Fruit fly (Drosophila melanogaster) whole organism, embryonic: Measurements from ENCODE around the gene Gss1.

Experiments used
- Adf1 ChIP-seq: fragments of 200-800 bp; sonication (Bioruptor generic); IDR thresholded peaks from 2 replicates; pipeline ENCODE4 v1.3.6; 2022; ENCODE audit warnings: missing biosample characterization, missing genetic modification characterization
- Awh ChIP-seq: fragments of 200-800 bp; sonication (Bioruptor generic); IDR thresholded peaks from 2 replicates; pipeline ENCODE4, ENCODE4 v1.3.6; 2022; ENCODE audit warnings: missing biosample characterization, missing genetic modification characterization
- Bteb2 ChIP-seq: fragments of 200-800 bp; sonication (Bioruptor generic); optimal IDR thresholded peaks from 2 replicates; lab custom pipeline; 2016; ENCODE audit warnings: missing biosample characterization, missing genetic modification characterization
- CG10431 ChIP-seq: fragments of 200-800 bp; sonication (Bioruptor generic); optimal IDR thresholded peaks from 3 replicates; lab custom pipeline; 2018; ENCODE audit warnings: missing biosample characterization, mild to moderate bottlenecking, missing genetic modification characterization
- CG10462 ChIP-seq: fragments of 200-800 bp; sonication (Bioruptor generic); optimal IDR thresholded peaks from 2 replicates; lab custom pipeline; 2016; ENCODE audit warnings: missing biosample characterization, missing genetic modification characterization
- CG12659 ChIP-seq: fragments of 200-800 bp; sonication (Bioruptor generic); optimal IDR thresholded peaks from 3 replicates; lab custom pipeline; 2017; ENCODE audit warnings: mild to moderate bottlenecking, missing biosample characterization, missing genetic modification reagents, missing genetic modification characterization
- CG13775 ChIP-seq: fragments of 200-800 bp; sonication (Bioruptor generic); optimal IDR thresholded peaks from 3 replicates; lab custom pipeline; 2017; ENCODE audit warnings: missing biosample characterization, mild to moderate bottlenecking, missing genetic modification characterization
- CG14050 ChIP-seq: fragments of 200-800 bp; sonication (Bioruptor generic); IDR thresholded peaks from 3 replicates; pipeline ENCODE4 v1.3.6; 2022; ENCODE audit warnings: missing biosample characterization, missing genetic modification characterization
- CG15073 ChIP-seq: fragments of 200-800 bp; sonication (Bioruptor generic); optimal IDR thresholded peaks from 2 replicates; lab custom pipeline; 2016; ENCODE audit warnings: missing biosample characterization, missing genetic modification characterization
- CG1529 ChIP-seq: fragments of 200-800 bp; sonication (Bioruptor generic); optimal IDR thresholded peaks from 3 replicates; lab custom pipeline; 2018; ENCODE audit warnings: missing biosample characterization, missing genetic modification characterization
- CG16779 ChIP-seq: fragments of 200-800 bp; sonication (Bioruptor generic); IDR thresholded peaks from 2 replicates; pipeline ENCODE4 v1.3.6; 2022; ENCODE audit warnings: missing biosample characterization, missing genetic modification characterization
- CG1792 ChIP-seq: fragments of 200-800 bp; sonication (Bioruptor generic); optimal IDR thresholded peaks from 2 replicates; lab custom pipeline; 2016; ENCODE audit warnings: missing biosample characterization, missing genetic modification characterization
- CG18599 ChIP-seq: fragments of 200-800 bp; sonication (Bioruptor generic); optimal IDR thresholded peaks from 3 replicates; lab custom pipeline; 2017; ENCODE audit warnings: missing biosample characterization, missing genetic modification characterization, mild to moderate bottlenecking, moderate library complexity, missing genetic modification reagents
- CG2875 ChIP-seq: fragments of 200-800 bp; sonication (Bioruptor generic); optimal IDR thresholded peaks from 2 replicates; lab custom pipeline; 2017; ENCODE audit warnings: missing biosample characterization, mild to moderate bottlenecking, missing genetic modification characterization, missing genetic modification reagents
- CG34224 ChIP-seq: fragments of 200-800 bp; sonication (Bioruptor generic); IDR thresholded peaks from 3 replicates; pipeline ENCODE4 v1.3.6; 2022; ENCODE audit warnings: missing biosample characterization, missing genetic modification characterization; ENCODE audit not compliant: partially characterized antibody
- CG34376 ChIP-seq: fragments of 200-800 bp; sonication (Bioruptor generic); optimal IDR thresholded peaks from 2 replicates; lab custom pipeline; 2018; ENCODE audit warnings: missing biosample characterization, mild to moderate bottlenecking, missing genetic modification characterization
- CG43689 ChIP-seq: fragments of 200-800 bp; sonication (Bioruptor generic); IDR thresholded peaks from 2 replicates; pipeline ENCODE4 v1.3.6; 2022; ENCODE audit warnings: missing biosample characterization, missing genetic modification characterization
- CG5953 ChIP-seq: fragments of 200-800 bp; sonication (Bioruptor generic); IDR thresholded peaks from 2 replicates; pipeline ENCODE4 v1.3.6; 2022; ENCODE audit warnings: missing biosample characterization, missing genetic modification characterization
- CG6689 ChIP-seq: fragments of 200-800 bp; sonication (Bioruptor generic); IDR thresholded peaks from 2 replicates; pipeline ENCODE4 v1.3.6; 2022; ENCODE audit warnings: missing biosample characterization, missing genetic modification characterization
- CG6791 ChIP-seq: fragments of 200-800 bp; sonication (Bioruptor generic); IDR thresholded peaks from 3 replicates; pipeline ENCODE4 v1.3.6; 2022; ENCODE audit warnings: missing biosample characterization, missing genetic modification characterization; ENCODE audit not compliant: partially characterized antibody
- CG7556 ChIP-seq: fragments of 200-800 bp; sonication (Bioruptor generic); optimal IDR thresholded peaks from 2 replicates; lab custom pipeline; 2017; ENCODE audit warnings: missing biosample characterization, mild to moderate bottlenecking, missing genetic modification characterization
- CG7928 ChIP-seq: fragments of 200-800 bp; sonication (Bioruptor generic); optimal IDR thresholded peaks from 2 replicates; lab custom pipeline; 2017; ENCODE audit warnings: missing biosample characterization, mild to moderate bottlenecking, missing genetic modification characterization
- CG9215 ChIP-seq: fragments of 200-800 bp; sonication (Bioruptor generic); IDR thresholded peaks from 2 replicates; pipeline ENCODE4 v1.3.6; 2022; ENCODE audit warnings: missing biosample characterization, missing genetic modification characterization
- CG9727 ChIP-seq: fragments of 200-800 bp; sonication (Bioruptor generic); optimal IDR thresholded peaks from 3 replicates; lab custom pipeline; 2017; ENCODE audit warnings: missing biosample characterization, mild to moderate bottlenecking, missing genetic modification characterization
- CoRest ChIP-seq: fragments of 200-800 bp; sonication (Bioruptor generic); optimal IDR thresholded peaks from 3 replicates; lab custom pipeline; 2018; ENCODE audit warnings: missing biosample characterization, mild to moderate bottlenecking, missing genetic modification characterization, moderate library complexity
- HHEX ChIP-seq: fragments of 200-800 bp; sonication (Bioruptor generic); optimal IDR thresholded peaks from 3 replicates; lab custom pipeline; 2017; ENCODE audit warnings: missing biosample characterization, mild to moderate bottlenecking, missing genetic modification characterization, missing genetic modification reagents
- Lim3 ChIP-seq: fragments of 200-800 bp; sonication (Bioruptor generic); IDR thresholded peaks from 2 replicates; pipeline ENCODE4 v1.3.6; 2022; ENCODE audit warnings: missing biosample characterization, missing genetic modification characterization
- MTF-1 ChIP-seq: fragments of 200-800 bp; sonication (Bioruptor generic); optimal IDR thresholded peaks from 2 replicates; lab custom pipeline; 2018; ENCODE audit warnings: missing biosample characterization, mild to moderate bottlenecking, missing genetic modification characterization, borderline replicate concordance
- Med ChIP-seq: fragments of 200-800 bp; sonication (Bioruptor generic); peaks from one replicate; lab custom pipeline; 2016; ENCODE audit warnings: missing biosample characterization, missing genetic modification characterization, mild to moderate bottlenecking, inconsistent platforms, moderate library complexity
- NK7.1 ChIP-seq: fragments of 200-800 bp; sonication (Bioruptor generic); optimal IDR thresholded peaks from 3 replicates; lab custom pipeline; 2016; ENCODE audit warnings: missing biosample characterization, missing genetic modification characterization
- Nf-YC ChIP-seq: fragments of 200-800 bp; optimal IDR thresholded peaks from 3 replicates; lab custom pipeline; 2019; ENCODE audit warnings: missing biosample characterization, mild to moderate bottlenecking, missing genetic modification characterization, moderate library complexity
- Oli ChIP-seq: fragments of 200-800 bp; sonication (Bioruptor generic); optimal IDR thresholded peaks from 2 replicates; lab custom pipeline; 2018; ENCODE audit warnings: missing biosample characterization, mild to moderate bottlenecking, missing genetic modification characterization, moderate library complexity
- Six4 ChIP-seq: fragments of 200-800 bp; sonication (Bioruptor generic); optimal IDR thresholded peaks from 2 replicates; lab custom pipeline; 2016; ENCODE audit warnings: missing biosample characterization, missing genetic modification characterization
- ara ChIP-seq: fragments of 200-800 bp; sonication (Bioruptor generic); IDR thresholded peaks from 2 replicates; pipeline ENCODE4 v1.3.6; 2022; ENCODE audit warnings: missing biosample characterization, missing genetic modification characterization
- bigmax ChIP-seq: fragments of 200-800 bp; sonication (Bioruptor generic); optimal IDR thresholded peaks from 2 replicates; lab custom pipeline; 2018; ENCODE audit warnings: missing biosample characterization, mild to moderate bottlenecking, missing genetic modification characterization
- cad ChIP-seq: fragments of >200 bp; optimal IDR thresholded peaks from 2 replicates; lab custom pipeline; 2017; ENCODE audit warnings: missing biosample characterization, missing genetic modification characterization
- corto ChIP-seq: fragments of 200-800 bp; sonication (Bioruptor generic); optimal IDR thresholded peaks from 2 replicates; lab custom pipeline; 2016; ENCODE audit warnings: missing biosample characterization, mild to moderate bottlenecking, missing genetic modification characterization, moderate library complexity
- da ChIP-seq: fragments of 200-800 bp; sonication (Bioruptor generic); optimal IDR thresholded peaks from 2 replicates; lab custom pipeline; 2016; ENCODE audit warnings: missing biosample characterization, missing genetic modification characterization
- esg ChIP-seq: fragments of 200-800 bp; sonication (Bioruptor generic); conservative IDR thresholded peaks from 2 replicates; pipeline ENCODE4 v1.3.6; 2022; ENCODE audit warnings: missing biosample characterization, missing genetic modification characterization
- exex ChIP-seq: fragments of 200-800 bp; sonication (Bioruptor generic); optimal IDR thresholded peaks from 4 replicates; lab custom pipeline; 2018; ENCODE audit warnings: missing biosample characterization, mild to moderate bottlenecking, missing genetic modification characterization, moderate library complexity
- fu2 ChIP-seq: fragments of 200-800 bp; sonication (Bioruptor generic); optimal IDR thresholded peaks from 2 replicates; lab custom pipeline; 2016; ENCODE audit warnings: missing biosample characterization, missing genetic modification characterization
- hb ChIP-seq: fragments of 200-800 bp; sonication (Bioruptor generic); IDR thresholded peaks from 3 replicates; pipeline ENCODE4 v1.3.6; 2022; ENCODE audit warnings: missing biosample characterization, missing genetic modification characterization; ENCODE audit not compliant: partially characterized antibody
- hkb ChIP-seq, 2 experiments: fragments of 200-800 bp in 1 of 2; fragments of >200 bp in 1 of 2; sonication (Bioruptor generic) in 1 of 2; IDR thresholded peaks in 1 of 2; optimal IDR thresholded peaks in 1 of 2; 2 replicates each; pipeline versions ENCODE4 v1.3.6 to Lab custom; 2017 to 2022; ENCODE audit warnings: missing biosample characterization in 1 of 2, missing genetic modification characterization in 1 of 2
- inv ChIP-seq: fragments of 200-800 bp; sonication (Bioruptor generic); IDR thresholded peaks from 2 replicates; pipeline ENCODE4 v1.3.6; 2022; ENCODE audit warnings: missing biosample characterization, missing genetic modification characterization; ENCODE audit not compliant: partially characterized antibody
- ken ChIP-seq: fragments of 200-800 bp; sonication (Bioruptor generic); IDR thresholded peaks from 3 replicates; pipeline ENCODE4 v1.3.6; 2022; ENCODE audit warnings: missing biosample characterization, missing genetic modification characterization
- mam ChIP-seq: fragments of 200-800 bp; sonication (Bioruptor generic); optimal IDR thresholded peaks from 3 replicates; lab custom pipeline; 2016; ENCODE audit warnings: missing biosample characterization, missing genetic modification characterization
- pan ChIP-seq, 4 experiments: fragments of >200 bp in 3 of 4; fragments of 200-800 bp in 1 of 4; sonication (Bioruptor generic) in 1 of 4; optimal IDR thresholded peaks in 3 of 4; IDR thresholded peaks in 1 of 4; 2 replicates each; pipeline versions ENCODE4 v1.3.6 to Lab custom; 2017 to 2022; ENCODE audit warnings: missing biosample characterization in 2 of 4, missing genetic modification characterization in 2 of 4, mixed read lengths in 1 of 4
- pum ChIP-seq: fragments of 200-800 bp; sonication (Bioruptor generic); optimal IDR thresholded peaks from 2 replicates; lab custom pipeline; 2016; ENCODE audit warnings: missing biosample characterization, missing genetic modification characterization
- shn ChIP-seq: fragments of 200-800 bp; sonication (Bioruptor generic); optimal IDR thresholded peaks from 3 replicates; lab custom pipeline; 2016; ENCODE audit warnings: missing biosample characterization, missing genetic modification characterization
- z ChIP-seq: fragments of 200-800 bp; sonication (Bioruptor generic); IDR thresholded peaks from 3 replicates; pipeline ENCODE4 v1.3.6; 2022; ENCODE audit warnings: missing biosample characterization, missing genetic modification characterization
- zf30C ChIP-seq: fragments of 200-800 bp; sonication (Bioruptor generic); optimal IDR thresholded peaks from 3 replicates; lab custom pipeline; 2018; ENCODE audit warnings: missing biosample characterization, mild to moderate bottlenecking, missing genetic modification characterization

Gene Gss1

dm6 chrX:17841923-17842322, 47.4 kb upstream of the Gss1 start, which contains the start of gene Taf9 (continued):
- TF ChIP-seq Bteb2 (GFP tag; lab: Kevin White, UChicago): no peak
- TF ChIP-seq CG15073 (GFP tag; lab: Kevin White, UChicago): no peak
- TF ChIP-seq hkb (optimal IDR thresholded peaks at IDR 0.05; lab: Kevin White, UChicago): no peak
- no peak for TF ChIP-seq hkb (GFP tag; IDR thresholded peaks at IDR 0.05; lab: Robert Waterston, UW)
- no peak for TF ChIP-seq corto (GFP tag; lab: Kevin White, UChicago)
- TF ChIP-seq CoRest (tag; lab: Kevin White, UChicago): no peak
- no peak for TF ChIP-seq NK7.1 (GFP tag; lab: Kevin White, UChicago)
- TF ChIP-seq pan (optimal IDR thresholded peaks at IDR 0.05; lab: Kevin White, UChicago): no peak
- no peak for TF ChIP-seq pan (GFP tag; optimal IDR thresholded peaks at IDR 0.05 in 1 of 2, IDR thresholded peaks at IDR 0.05 in 1 of 2)
- no peak for TF ChIP-seq shn (GFP tag; lab: Kevin White, UChicago)
- TF ChIP-seq CG18599: no peak
- TF ChIP-seq Med (GFP tag; lab: Kevin White, UChicago): peak; percentile 83
- TF ChIP-seq CG14050: no peak
- no peak for TF ChIP-seq cad (GFP tag; lab: Kevin White, UChicago)
- no peak for TF ChIP-seq z (GFP tag; lab: Robert Waterston, UW)
- no peak for TF ChIP-seq CG6689 (GFP tag; lab: Robert Waterston, UW)
- TF ChIP-seq CG16779 (GFP tag; lab: Robert Waterston, UW): no peak
- TF ChIP-seq Adf1 (GFP tag; lab: Robert Waterston, UW): no peak
- no peak for TF ChIP-seq CG1529 (GFP tag; lab: Kevin White, UChicago)
- TF ChIP-seq CG6791 (GFP tag; lab: Robert Waterston, UW): peak; percentile 93
- TF ChIP-seq exex (tag; lab: Kevin White, UChicago): no peak
- no peak for TF ChIP-seq Six4 (GFP tag; lab: Kevin White, UChicago)
- TF ChIP-seq Oli (tag; lab: Kevin White, UChicago): no peak
- no peak for TF ChIP-seq CG13775 (GFP tag; lab: Kevin White, UChicago)
- no peak for TF ChIP-seq zf30C (GFP tag; lab: Kevin White, UChicago)
- no peak for TF ChIP-seq bigmax
- TF ChIP-seq fu2: no peak
- TF ChIP-seq esg: no peak
- no peak for TF ChIP-seq CG10462
- no peak for TF ChIP-seq CG5953
- no peak for TF ChIP-seq Awh (GFP tag; lab: Robert Waterston, UW)
- no peak for TF ChIP-seq HHEX (GFP tag; lab: Kevin White, UChicago)
- TF ChIP-seq CG34376 (GFP tag; lab: Kevin White, UChicago): no peak
- TF ChIP-seq CG43689 (GFP tag; lab: Robert Waterston, UW): no peak
- no peak for TF ChIP-seq mam (GFP tag; lab: Kevin White, UChicago)
- TF ChIP-seq CG7556 (GFP tag; lab: Kevin White, UChicago): no peak
- TF ChIP-seq MTF-1 (GFP tag; lab: Kevin White, UChicago): no peak
- peak; percentile 53 for TF ChIP-seq CG12659 (GFP tag; lab: Kevin White, UChicago)
- no peak for TF ChIP-seq CG9215
- TF ChIP-seq CG9727 (GFP tag; lab: Kevin White, UChicago): no peak
- peak; percentile 92 for TF ChIP-seq CG34224 (GFP tag; lab: Robert Waterston, UW)
- no peak for TF ChIP-seq CG1792 (GFP tag; lab: Kevin White, UChicago)
- TF ChIP-seq CG7928: no peak
- no peak for TF ChIP-seq ken
- TF ChIP-seq Nf-YC (tag; lab: Kevin White, UChicago): no peak
- TF ChIP-seq inv (GFP tag; lab: Robert Waterston, UW): peak; percentile 75
- TF ChIP-seq Lim3 (GFP tag; lab: Robert Waterston, UW): no peak
- TF ChIP-seq CG2875 (GFP tag; lab: Kevin White, UChicago): no peak
- no peak for TF ChIP-seq CG10431 (GFP tag; lab: Kevin White, UChicago)
- TF ChIP-seq pum: no peak
- peak; percentile 83 for TF ChIP-seq hb (GFP tag; lab: Robert Waterston, UW)
- TF ChIP-seq ara (GFP tag; lab: Robert Waterston, UW): no peak
- TF ChIP-seq da: no peak
